Fruit fly (Drosophila melanogaster) whole organism, embryonic: ENCODE data around the gene CG11131.
A peak's percentile ranks its signal among the peaks of the same experiment; 100 is the strongest.

Experiments
- ATbp ChIP-seq: fragments of 200-800 bp; sonication (Bioruptor generic); optimal IDR thresholded peaks from 2 replicates; lab custom pipeline; 2017; ENCODE audit warnings: missing biosample characterization, mild to moderate bottlenecking, missing genetic modification characterization, missing genetic modification reagents
- Atf-2 ChIP-seq: fragments of 200-800 bp; sonication (Bioruptor generic); optimal IDR thresholded peaks from 2 replicates; lab custom pipeline; 2016; ENCODE audit warnings: missing biosample characterization, missing genetic modification characterization
- Atf6 ChIP-seq: fragments of 200-800 bp; sonication (Bioruptor generic); IDR thresholded peaks from 2 replicates; pipeline ENCODE4 v1.3.6; 2022; ENCODE audit warnings: missing biosample characterization, missing genetic modification characterization
- CG10147 ChIP-seq: fragments of 200-800 bp; sonication (Bioruptor generic); optimal IDR thresholded peaks from 2 replicates; lab custom pipeline; 2019; ENCODE audit warnings: missing biosample characterization, mild to moderate bottlenecking, missing genetic modification characterization, moderate library complexity
- CG10274 ChIP-seq: fragments of 200-800 bp; sonication (Bioruptor generic); optimal IDR thresholded peaks from 3 replicates; lab custom pipeline; 2017; ENCODE audit warnings: missing biosample characterization, mild to moderate bottlenecking, missing genetic modification characterization
- CG11456 ChIP-seq: fragments of 200-800 bp; sonication (Bioruptor generic); IDR thresholded peaks from 3 replicates; pipeline ENCODE4 v1.3.6; 2022; ENCODE audit warnings: missing biosample characterization, missing genetic modification characterization
- CG12104 ChIP-seq: fragments of 200-800 bp; sonication (Bioruptor generic); optimal IDR thresholded peaks from 3 replicates; lab custom pipeline; 2016; ENCODE audit warnings: missing biosample characterization, missing genetic modification characterization
- CG1233 ChIP-seq: fragments of 200-800 bp; sonication (Bioruptor generic); optimal IDR thresholded peaks from 4 replicates; lab custom pipeline; 2018; ENCODE audit warnings: missing biosample characterization, mild to moderate bottlenecking, missing genetic modification characterization
- CG13296 ChIP-seq: fragments of 200-800 bp; sonication (Bioruptor generic); optimal IDR thresholded peaks from 3 replicates; lab custom pipeline; 2018; ENCODE audit warnings: missing biosample characterization, mild to moderate bottlenecking, missing genetic modification characterization
- CG14667 ChIP-seq: fragments of 200-800 bp; sonication (Bioruptor generic); IDR thresholded peaks from 2 replicates; pipeline ENCODE4 v1.3.6; 2022; ENCODE audit warnings: missing biosample characterization, missing genetic modification characterization
- CG14860 ChIP-seq: fragments of 200-800 bp; sonication (Bioruptor generic); IDR thresholded peaks from 3 replicates; pipeline ENCODE4 v1.3.6; 2022; ENCODE audit warnings: missing biosample characterization, missing genetic modification characterization; ENCODE audit not compliant: partially characterized antibody
- CG16813 ChIP-seq: fragments of 200-800 bp; sonication (Bioruptor generic); IDR thresholded peaks from 3 replicates; pipeline ENCODE4 v1.3.6; 2022; ENCODE audit warnings: missing biosample characterization, missing genetic modification characterization; ENCODE audit not compliant: partially characterized antibody
- CG18011 ChIP-seq: fragments of 200-800 bp; sonication (Bioruptor generic); optimal IDR thresholded peaks from 2 replicates; lab custom pipeline; 2017; ENCODE audit warnings: missing biosample characterization, missing genetic modification characterization, mild to moderate bottlenecking, moderate library complexity, missing genotype
- CG18764 ChIP-seq: fragments of 200-800 bp; sonication (Bioruptor generic); optimal IDR thresholded peaks from 3 replicates; lab custom pipeline; 2016; ENCODE audit warnings: missing biosample characterization, missing genetic modification characterization
- CG2129 ChIP-seq: fragments of 200-800 bp; sonication (Bioruptor generic); IDR thresholded peaks from 2 replicates; pipeline ENCODE4 v1.3.6; 2022; ENCODE audit warnings: missing biosample characterization, missing genetic modification characterization; ENCODE audit not compliant: partially characterized antibody
- CG2199 ChIP-seq: fragments of 200-800 bp; sonication (Bioruptor generic); IDR thresholded peaks from 3 replicates; pipeline ENCODE4 v1.3.6; 2022; ENCODE audit warnings: missing biosample characterization, missing genetic modification characterization
- CG3163 ChIP-seq: fragments of 200-800 bp; sonication (Bioruptor generic); optimal IDR thresholded peaks from 3 replicates; lab custom pipeline; 2016; ENCODE audit warnings: missing biosample characterization, missing genetic modification characterization
- CG32772 ChIP-seq: fragments of 200-800 bp; sonication (Bioruptor generic); IDR thresholded peaks from 2 replicates; pipeline ENCODE4 v1.3.6; 2022; ENCODE audit warnings: missing biosample characterization, missing genetic modification characterization
- CG3726 ChIP-seq: fragments of 200-800 bp; sonication (Bioruptor generic); IDR thresholded peaks from 3 replicates; pipeline ENCODE4, ENCODE4 v1.3.6; 2022; ENCODE audit warnings: missing biosample characterization, missing genetic modification characterization
- CG43689 ChIP-seq: fragments of 200-800 bp; sonication (Bioruptor generic); IDR thresholded peaks from 2 replicates; pipeline ENCODE4 v1.3.6; 2022; ENCODE audit warnings: missing biosample characterization, missing genetic modification characterization
- CG4404 ChIP-seq: fragments of 200-800 bp; sonication (Bioruptor generic); IDR thresholded peaks from 2 replicates; pipeline ENCODE4 v1.3.6; 2022; ENCODE audit warnings: missing biosample characterization, missing genetic modification characterization
- CG5245 ChIP-seq: fragments of 200-800 bp; sonication (Bioruptor generic); optimal IDR thresholded peaks from 3 replicates; lab custom pipeline; 2016; ENCODE audit warnings: missing biosample characterization, missing genetic modification characterization
- CG5953 ChIP-seq: fragments of 200-800 bp; sonication (Bioruptor generic); IDR thresholded peaks from 2 replicates; pipeline ENCODE4 v1.3.6; 2022; ENCODE audit warnings: missing biosample characterization, missing genetic modification characterization
- CG7271 ChIP-seq: fragments of 200-800 bp; sonication (Bioruptor generic); optimal IDR thresholded peaks from 2 replicates; lab custom pipeline; 2018; ENCODE audit warnings: missing biosample characterization, mild to moderate bottlenecking, missing genetic modification characterization, moderate library complexity
- CG7745 ChIP-seq: fragments of 200-800 bp; sonication (Bioruptor generic); optimal IDR thresholded peaks from 2 replicates; lab custom pipeline; 2018; ENCODE audit warnings: missing biosample characterization, mild to moderate bottlenecking, missing genetic modification characterization, moderate library complexity
- CG7786 ChIP-seq: fragments of 200-800 bp; sonication (Bioruptor generic); optimal IDR thresholded peaks from 2 replicates; lab custom pipeline; 2016; ENCODE audit warnings: missing biosample characterization, missing genetic modification characterization
- CG8290 ChIP-seq, 3 experiments: fragments of 200-800 bp; sonication (Bioruptor generic); optimal IDR thresholded peaks; 2 replicates each; lab custom pipeline; 2016 to 2019; ENCODE audit warnings: missing biosample characterization in 3 of 3, missing genetic modification characterization in 3 of 3, mild to moderate bottlenecking in 2 of 3, moderate library complexity in 1 of 3
- CG8924 ChIP-seq: fragments of 200-800 bp; optimal IDR thresholded peaks from 3 replicates; lab custom pipeline; 2019; ENCODE audit warnings: missing biosample characterization, mild to moderate bottlenecking, missing genetic modification characterization, moderate library complexity
- Dek ChIP-seq: fragments of 200-800 bp; sonication (Bioruptor generic); optimal IDR thresholded peaks from 3 replicates; lab custom pipeline; 2019; ENCODE audit warnings: missing biosample characterization, mild to moderate bottlenecking, missing genetic modification characterization, moderate library complexity
- ERR ChIP-seq: fragments of 200-800 bp; sonication (Bioruptor generic); optimal IDR thresholded peaks from 2 replicates; lab custom pipeline; 2016; ENCODE audit warnings: missing biosample characterization, missing genetic modification characterization
- Elba2 ChIP-seq: fragments of 200-800 bp; sonication (Bioruptor generic); optimal IDR thresholded peaks from 3 replicates; lab custom pipeline; 2016; ENCODE audit warnings: missing biosample characterization, missing genetic modification characterization
- Fer3 ChIP-seq: fragments of 200-800 bp; sonication (Bioruptor generic); optimal IDR thresholded peaks from 2 replicates; lab custom pipeline; 2018; ENCODE audit warnings: missing biosample characterization, mild to moderate bottlenecking, missing genetic modification characterization, moderate library complexity
- Hsf ChIP-seq: fragments of 200-800 bp; sonication (Bioruptor generic); optimal IDR thresholded peaks from 3 replicates; lab custom pipeline; 2016; ENCODE audit warnings: missing biosample characterization, missing genetic modification characterization
- Lim3 ChIP-seq: fragments of 200-800 bp; sonication (Bioruptor generic); IDR thresholded peaks from 2 replicates; pipeline ENCODE4 v1.3.6; 2022; ENCODE audit warnings: missing biosample characterization, missing genetic modification characterization
- croc ChIP-seq: fragments of 200-800 bp; sonication (Bioruptor generic); conservative IDR thresholded peaks from 3 replicates; pipeline ENCODE4 v1.3.6; 2022; ENCODE audit warnings: missing biosample characterization, missing genetic modification characterization
- crp ChIP-seq, 2 experiments: fragments of 200-800 bp; sonication (Bioruptor generic); optimal IDR thresholded peaks; 2 replicates in 1 of 2; 3 replicates in 1 of 2; lab custom pipeline; 2017; ENCODE audit warnings: missing biosample characterization in 2 of 2, missing genetic modification characterization in 2 of 2, mild to moderate bottlenecking in 1 of 2, moderate library complexity in 1 of 2
- ewg ChIP-seq: fragments of 200-800 bp; sonication (Bioruptor generic); optimal IDR thresholded peaks from 3 replicates; lab custom pipeline; 2017; ENCODE audit warnings: mild to moderate bottlenecking, missing biosample characterization, missing genetic modification reagents, missing genetic modification characterization
- ftz-f1 ChIP-seq: fragments of 200-800 bp; sonication (Bioruptor generic); optimal IDR thresholded peaks from 2 replicates; lab custom pipeline; 2016; ENCODE audit warnings: missing biosample characterization, missing genetic modification characterization
- gcm2 ChIP-seq: fragments of 200-800 bp; sonication (Bioruptor generic); optimal IDR thresholded peaks from 2 replicates; lab custom pipeline; 2016; ENCODE audit warnings: missing biosample characterization, missing genetic modification characterization
- nau ChIP-seq: fragments of 200-800 bp; sonication (Bioruptor generic); optimal IDR thresholded peaks from 3 replicates; lab custom pipeline; 2017; ENCODE audit warnings: missing biosample characterization, mild to moderate bottlenecking, missing genetic modification characterization, missing genetic modification reagents
- onecut ChIP-seq: fragments of 200-800 bp; sonication (Bioruptor generic); IDR thresholded peaks from 2 replicates; pipeline ENCODE4 v1.3.6; 2022; ENCODE audit warnings: missing biosample characterization, missing genetic modification characterization
- otp ChIP-seq: fragments of 200-800 bp; sonication (Bioruptor generic); IDR thresholded peaks from 3 replicates; pipeline ENCODE4, ENCODE4 v1.3.6; 2022; ENCODE audit warnings: missing biosample characterization, missing genetic modification characterization
- scrt ChIP-seq: fragments of 200-800 bp; sonication (Bioruptor generic); optimal IDR thresholded peaks from 2 replicates; lab custom pipeline; 2018; ENCODE audit warnings: missing biosample characterization, mild to moderate bottlenecking, missing genetic modification characterization, moderate library complexity
- sens-2 ChIP-seq: fragments of 200-800 bp; sonication (Bioruptor generic); IDR thresholded peaks from 2 replicates; pipeline ENCODE4 v1.3.6; 2022; ENCODE audit warnings: missing biosample characterization, missing genetic modification characterization
- sima ChIP-seq: fragments of 200-800 bp; sonication (Bioruptor generic); optimal IDR thresholded peaks from 2 replicates; lab custom pipeline; 2016; ENCODE audit warnings: missing biosample characterization, missing genetic modification characterization
- so ChIP-seq: fragments of 200-800 bp; sonication (Bioruptor generic); IDR thresholded peaks from 3 replicates; pipeline ENCODE4 v1.3.6; 2022; ENCODE audit warnings: missing biosample characterization, missing genetic modification characterization
- tna ChIP-seq: fragments of 200-800 bp; sonication (Bioruptor generic); IDR thresholded peaks from 2 replicates; pipeline ENCODE4 v1.3.6; 2022; ENCODE audit warnings: missing biosample characterization, missing genetic modification characterization; ENCODE audit not compliant: partially characterized antibody
- toy ChIP-seq: fragments of 200-800 bp; sonication (Bioruptor generic); IDR thresholded peaks from 2 replicates; pipeline ENCODE4 v1.3.6; 2022; ENCODE audit warnings: missing biosample characterization, missing genetic modification characterization
- vnd ChIP-seq: fragments of 200-800 bp; sonication (Bioruptor generic); IDR thresholded peaks from 3 replicates; pipeline ENCODE4 v1.3.6; 2022; ENCODE audit warnings: missing biosample characterization, missing genetic modification characterization; ENCODE audit not compliant: partially characterized antibody
- zen2 ChIP-seq: fragments of 200-800 bp; sonication (Bioruptor generic); IDR thresholded peaks from 3 replicates; pipeline ENCODE4 v1.3.6; 2022; ENCODE audit warnings: missing biosample characterization, missing genetic modification characterization; ENCODE audit not compliant: partially characterized antibody

Gene CG11131

dm6 chr3L:22868070-22868469 lies 30.5 kb upstream of the CG11131 start, which contains the start of gene EMC4 (continued):
- TF ChIP-seq CG5245 (GFP tag; lab: Kevin White, UChicago): no peak
- no peak for TF ChIP-seq CG12104 (GFP tag; lab: Kevin White, UChicago)
- TF ChIP-seq CG2199 (GFP tag; lab: Robert Waterston, UW): peak; percentile 70; the same call in 1 of the 3 replicates
- peak; percentile 63; the same call in 2 of the 3 replicates for TF ChIP-seq CG14860 (GFP tag; lab: Robert Waterston, UW)
- TF ChIP-seq gcm2 (GFP tag; lab: Kevin White, UChicago): no peak
- no peak for TF ChIP-seq ftz-f1 (GFP tag; lab: Kevin White, UChicago)
- TF ChIP-seq otp: no peak
- TF ChIP-seq CG3726 (GFP tag; lab: Robert Waterston, UW): no peak
- no peak for TF ChIP-seq CG7271 (tag; lab: Kevin White, UChicago)
- peak; percentile 28 for TF ChIP-seq CG13296 (GFP tag; lab: Kevin White, UChicago)
- TF ChIP-seq zen2: no peak; the same call in 2 of the 3 replicates
- TF ChIP-seq ERR (GFP tag; lab: Kevin White, UChicago): peak; percentile 37
- no peak for TF ChIP-seq sens-2 (GFP tag; lab: Robert Waterston, UW)
- no peak for TF ChIP-seq CG8290 (GFP tag; optimal IDR thresholded peaks at IDR 0.05; lab: Kevin White, UChicago)
- TF ChIP-seq CG8290 (tag; optimal IDR thresholded peaks at IDR 0.05; lab: Kevin White, UChicago): peak in 1 of 2 experiments; percentile 73
- TF ChIP-seq CG18764 (GFP tag; lab: Kevin White, UChicago): peak; percentile 30
- no peak for TF ChIP-seq CG7745 (tag; lab: Kevin White, UChicago)
- peak in 1 of 2 experiments; percentile 16 for TF ChIP-seq crp (GFP tag; optimal IDR thresholded peaks at IDR 0.05; lab: Kevin White, UChicago)
- TF ChIP-seq Elba2: peak; percentile 47
- no peak for TF ChIP-seq sima (GFP tag; lab: Kevin White, UChicago)
- no peak for TF ChIP-seq scrt (GFP tag; lab: Kevin White, UChicago)
- no peak for TF ChIP-seq croc (GFP tag; lab: Robert Waterston, UW)
- peak; percentile 22 for TF ChIP-seq CG1233
- peak; percentile 58 for TF ChIP-seq CG7786 (GFP tag; lab: Kevin White, UChicago)
- TF ChIP-seq Lim3 (GFP tag; lab: Robert Waterston, UW): no peak
- no peak for TF ChIP-seq CG14667 (GFP tag; lab: Robert Waterston, UW)
- no peak for TF ChIP-seq CG4404
- peak; percentile 43 for TF ChIP-seq nau (GFP tag; lab: Kevin White, UChicago)
- peak; percentile 51 for TF ChIP-seq Fer3
- TF ChIP-seq Dek: peak; percentile 14
- no peak for TF ChIP-seq Atf-2
- TF ChIP-seq toy (GFP tag; lab: Robert Waterston, UW): no peak
- TF ChIP-seq CG3163 (GFP tag; lab: Kevin White, UChicago): peak; percentile 39
- peak; percentile 36; the same call in 2 of the 3 replicates for TF ChIP-seq CG11456
- TF ChIP-seq CG18011 (GFP tag; lab: Kevin White, UChicago): peak; percentile 84
- TF ChIP-seq ATbp: no peak
- peak; percentile 20 for TF ChIP-seq ewg
- no peak for TF ChIP-seq CG10274
- TF ChIP-seq CG10147 (GFP tag; lab: Kevin White, UChicago): peak; percentile 10
- no peak for TF ChIP-seq vnd (GFP tag; lab: Robert Waterston, UW)
- TF ChIP-seq CG32772 (GFP tag; lab: Robert Waterston, UW): no peak
- TF ChIP-seq tna (GFP tag; lab: Robert Waterston, UW): peak; percentile 50; the same call in 1 of the 2 replicates
- TF ChIP-seq Hsf (GFP tag; lab: Kevin White, UChicago): peak; percentile 61
- TF ChIP-seq CG8924: peak; percentile 56
- peak; percentile 69; the same call in 2 of the 3 replicates for TF ChIP-seq CG16813 (GFP tag; lab: Robert Waterston, UW)
- TF ChIP-seq so (GFP tag; lab: Robert Waterston, UW): no peak
- no peak for TF ChIP-seq Atf6
- no peak for TF ChIP-seq CG43689 (GFP tag; lab: Robert Waterston, UW)
- TF ChIP-seq CG2129 (GFP tag; lab: Robert Waterston, UW): 0 out of 2 replicates have a peak, but pooled peaks have one; percentile 20
- peak; percentile 35 for TF ChIP-seq onecut (GFP tag; lab: Robert Waterston, UW)
- no peak for TF ChIP-seq CG5953 (GFP tag; lab: Robert Waterston, UW)
